Worm (Caenorhabditis elegans) whole organism, L4 larva: ENCODE measurements around the gene C40A11.6.

Source experiments
- attf-4 ChIP-seq: sonication (generic microtip); optimal IDR thresholded peaks from 3 replicates; lab custom pipeline; 2017; ENCODE audit warnings: missing biosample characterization, missing genetic modification characterization
- ceh-62 ChIP-seq: sonication (generic microtip); optimal IDR thresholded peaks from 2 replicates; lab custom pipeline; 2017; ENCODE audit warnings: missing biosample characterization, missing genetic modification characterization
- ctbp-1 ChIP-seq: fragments of 200-800 bp; sonication (Bioruptor generic); IDR thresholded peaks from 2 replicates; pipeline ENCODE4 v1.3.6; 2022; ENCODE audit warnings: missing genetic modification reagents, missing genetic modification characterization, missing compliant biosample characterization
- lin-13 ChIP-seq: fragments of 150-350 bp; optimal IDR thresholded peaks from 2 replicates; lab custom pipeline; 2014; ENCODE audit warnings: missing biosample characterization, missing genetic modification reagents, missing genetic modification characterization
- lin-15B ChIP-seq: fragments of 150-350 bp; sonication (generic microtip); optimal IDR thresholded peaks from 3 replicates; lab custom pipeline; 2014; ENCODE audit warnings: missing biosample characterization, missing genetic modification characterization
- mdl-1 ChIP-seq, 2 experiments: fragments of 150-350 bp in 1 of 2; sonication (generic microtip) in 1 of 2; optimal IDR thresholded peaks; 2 replicates each; lab custom pipeline; 2014 to 2017; ENCODE audit warnings: missing biosample characterization in 2 of 2, missing genetic modification characterization in 2 of 2
- mxl-2 ChIP-seq: fragments of 200-800 bp; sonication (Bioruptor generic); conservative IDR thresholded peaks from 2 replicates; pipeline ENCODE4 v1.3.6; 2022; ENCODE audit warnings: missing genetic modification reagents, missing genetic modification characterization, missing compliant biosample characterization
- rbr-2 ChIP-seq: sonication (generic microtip); optimal IDR thresholded peaks from 2 replicates; lab custom pipeline; 2016; ENCODE audit warnings: missing genotype, missing genetic modification characterization, missing compliant biosample characterization
- saeg-2 ChIP-seq: fragments of 200-800 bp; sonication (Bioruptor generic); IDR thresholded peaks from 2 replicates; pipeline ENCODE4 v1.3.6; 2022; ENCODE audit warnings: missing genetic modification reagents, missing genetic modification characterization, missing compliant biosample characterization
- snpc-4 ChIP-seq: fragments of 150-350 bp; optimal IDR thresholded peaks from 2 replicates; lab custom pipeline; 2014; ENCODE audit warnings: missing biosample characterization, missing genetic modification characterization
- unc-130 ChIP-seq: sonication (generic microtip); optimal IDR thresholded peaks from 2 replicates; lab custom pipeline; 2016; ENCODE audit warnings: missing genetic modification reagents, missing genetic modification characterization, missing compliant biosample characterization
- zag-1 ChIP-seq: fragments of 150-350 bp; optimal IDR thresholded peaks from 2 replicates; lab custom pipeline; 2014; ENCODE audit warnings: missing biosample characterization, missing genetic modification characterization
- zip-11 ChIP-seq: fragments of 200-800 bp; sonication (Bioruptor generic); IDR thresholded peaks from 2 replicates; pipeline ENCODE4 v1.3.6; 2022; ENCODE audit warnings: missing genetic modification characterization, missing compliant biosample characterization
- ztf-11 ChIP-seq: fragments of 150-350 bp; optimal IDR thresholded peaks from 2 replicates; lab custom pipeline; 2014; ENCODE audit warnings: missing biosample characterization, missing genetic modification characterization

ce11 chrII:2116794-2117193, 28.7 kb downstream of the C40A11.6 start, which contains the start of gene srh-195:
- no peak for TF ChIP-seq ztf-11 (tag; lab: Kevin White, UChicago)
- TF ChIP-seq saeg-2 (GFP tag; lab: Robert Waterston, UW) = no peak
- TF ChIP-seq ceh-62 (tag; lab: Kevin White, UChicago) = no peak
- no peak for TF ChIP-seq mdl-1 (tag; optimal IDR thresholded peaks at IDR 0.05; lab: Kevin White, UChicago)
- TF ChIP-seq ctbp-1 (GFP tag; lab: Robert Waterston, UW) = no peak
- TF ChIP-seq attf-4 (tag; lab: Kevin White, UChicago) = no peak
- no peak for TF ChIP-seq snpc-4 (tag; lab: Kevin White, UChicago)
- no peak for TF ChIP-seq mxl-2 (GFP tag; lab: Robert Waterston, UW)
- TF ChIP-seq rbr-2 (tag; lab: Kevin White, UChicago) = no peak
- no peak for TF ChIP-seq lin-13 (GFP tag; lab: Kevin White, UChicago)
- no peak for TF ChIP-seq zip-11 (GFP tag; lab: Robert Waterston, UW)
- no peak for TF ChIP-seq zag-1 (tag; lab: Kevin White, UChicago)
- TF ChIP-seq lin-15B (tag; lab: Kevin White, UChicago) = no peak
- no peak for TF ChIP-seq unc-130
